Worm (Caenorhabditis elegans): ENCODE data around the gene Y55B1BL.2.

Y55B1BL.2 gene

ce11 chrIII:354545-355460, 47.8 kb upstream of the Y55B1BL.2 start, which contains the start of gene gei-4 (continued):
- TF ChIP-seq mes-2 (tag; optimal IDR thresholded peaks at IDR 0.05; ENCODE audit: poor library complexity, severe bottlenecking) (peak; percentile 64), zip-11 (GFP tag; IDR thresholded peaks at IDR 0.05) (no peak), egl-43 (GFP tag; IDR thresholded peaks at IDR 0.05) (peak; percentile 68; the same call in 1 of the 2 replicates), dmd-8 (GFP tag; IDR thresholded peaks at IDR 0.05) (0 out of 2 replicates have a peak, but pooled peaks have one; percentile 51), spr-3 (GFP tag; optimal IDR thresholded peaks at IDR 0.05) (peak; percentile 35), hlh-30 (tag; optimal IDR thresholded peaks at IDR 0.05; ENCODE audit: insufficient read depth) (peak; percentile 98), nhr-42 (GFP tag; IDR thresholded peaks at IDR 0.05) (peak; percentile 6; the same call in 1 of the 2 replicates), nhr-41 (GFP tag; IDR thresholded peaks at IDR 0.05) (no peak), T26A8.4 (GFP tag; IDR thresholded peaks at IDR 0.05) (no peak; the same call in none of the 2 replicates), ZK337.2 (GFP tag; IDR thresholded peaks at IDR 0.05) (no peak), saeg-2 (GFP tag; IDR thresholded peaks at IDR 0.05) (peak; percentile 73; the same call in 1 of the 2 replicates), dmd-6 (GFP tag; IDR thresholded peaks at IDR 0.05) (peak; percentile 78), ceh-20 (GFP tag; IDR thresholded peaks at IDR 0.05) (peak; percentile 45; the same call in 1 of the 2 replicates), ceh-82 (tag; optimal IDR thresholded peaks at IDR 0.05) (no peak), cey-2 (tag; optimal IDR thresholded peaks at IDR 0.05; ENCODE audit: borderline replicate concordance, insufficient read depth) (no peak), hif-1 (tag; optimal IDR thresholded peaks at IDR 0.05) (peak in 1 of 2 experiments; percentile 44), egl-27 (tag; optimal IDR thresholded peaks at IDR 0.05) (no peak), duxl-1 (tag; optimal IDR thresholded peaks at IDR 0.05; ENCODE audit: poor library complexity) (peak; percentile 48), lin-15B (tag; optimal IDR thresholded peaks at IDR 0.05) (no peak), hlh-11 (tag; optimal IDR thresholded peaks at IDR 0.05) (peak; percentile 97), daf-19 (GFP tag; conservative IDR thresholded peaks at IDR 0.05) (no peak), spr-1 (tag; optimal IDR thresholded peaks at IDR 0.05) (peak; percentile 91), nhr-76 (tag; optimal IDR thresholded peaks at IDR 0.05) (no peak), T20F7.1 (GFP tag; optimal IDR thresholded peaks at IDR 0.05) (peak; percentile 69), nhr-25 (tag; optimal IDR thresholded peaks at IDR 0.05; ENCODE audit: borderline replicate concordance, insufficient read depth) (peak; percentile 88), ceh-44 (GFP tag; IDR thresholded peaks at IDR 0.05) (no peak), F49E8.2 (tag; optimal IDR thresholded peaks at IDR 0.05; ENCODE audit: borderline replicate concordance) (no peak), ama-1 (optimal IDR thresholded peaks at IDR 0.05) (peak; percentile 85), mxl-2 (GFP tag; conservative IDR thresholded peaks at IDR 0.05) (no peak), lin-38 (GFP tag; IDR thresholded peaks at IDR 0.05) (peak; percentile 65), lin-1 (GFP tag; IDR thresholded peaks at IDR 0.05) (peak; percentile 9; the same call in 1 of the 2 replicates), skn-1 (tag; optimal IDR thresholded peaks at IDR 0.05) (no peak), mdt-29 (GFP tag; IDR thresholded peaks at IDR 0.05) (peak; percentile 22), lim-7 (GFP tag; IDR thresholded peaks at IDR 0.05) (no peak), nhr-111 (GFP tag; optimal IDR thresholded peaks at IDR 0.05) (no peak), ceh-62 (tag; optimal IDR thresholded peaks at IDR 0.05) (no peak), set-16 (GFP tag; IDR thresholded peaks at IDR 0.05) (peak; percentile 99), lin-39 (tag; optimal IDR thresholded peaks at IDR 0.05) (no peak), tag-97 (GFP tag; IDR thresholded peaks at IDR 0.05) (no peak), nhr-6 (tag; optimal IDR thresholded peaks at IDR 0.05) (peak; percentile 19), aha-1 (tag) (peak; percentile 86), F26F4.8 (GFP tag; conservative IDR thresholded peaks at IDR 0.05) (no peak), nhr-28 (tag; optimal IDR thresholded peaks at IDR 0.05) (peak; percentile 76), unc-39 (tag; optimal IDR thresholded peaks at IDR 0.05) (no peak), ZK546.5 (tag; optimal IDR thresholded peaks at IDR 0.05) (no peak), Y105C5A.15 (GFP tag; IDR thresholded peaks at IDR 0.05) (no peak), D1046.2 (GFP tag; IDR thresholded peaks at IDR 0.05) (0 out of 2 replicates have a peak, but pooled peaks have one; percentile 48), ceh-32 (tag; optimal IDR thresholded peaks at IDR 0.05; ENCODE audit: poor library complexity) (no peak)

Measured in whole organism, L4 larva.